Fruit fly (Drosophila melanogaster): Measurements from ENCODE around the gene Abd-B.
A peak's percentile ranks its signal among the peaks of the same experiment; 100 is the strongest.

Abd-B gene

dm6 chr3R:16923526-16924176 is 48.4 kb downstream of the Abd-B start:
- TF ChIP-seq CG8089 (GFP tag; optimal IDR thresholded peaks at IDR 0.05) (no peak), CG32767 (GFP tag; IDR thresholded peaks at IDR 0.05) (peak; percentile 24; the same call in 1 of the 2 replicates), CG16815 (GFP tag; optimal IDR thresholded peaks at IDR 0.05) (no peak), MESR4 (GFP tag; optimal IDR thresholded peaks at IDR 0.05) (no peak), cad (GFP tag; optimal IDR thresholded peaks at IDR 0.05) (peak; percentile 87), CG1832 (GFP tag; optimal IDR thresholded peaks at IDR 0.05) (peak; percentile 76), sima (GFP tag; optimal IDR thresholded peaks at IDR 0.05) (no peak), CG6791 (GFP tag; IDR thresholded peaks at IDR 0.05; ENCODE audit: partially characterized antibody) (no peak), Abd-B (GFP tag; optimal IDR thresholded peaks at IDR 0.05) (peak; percentile 44), ewg (GFP tag; optimal IDR thresholded peaks at IDR 0.05) (peak; percentile 17), sqz (GFP tag; optimal IDR thresholded peaks at IDR 0.05) (no peak), abd-A (tag; optimal IDR thresholded peaks at IDR 0.05) (peak; percentile 22), CG13775 (GFP tag; optimal IDR thresholded peaks at IDR 0.05) (no peak), tll (GFP tag; optimal IDR thresholded peaks at IDR 0.05) (peak in 1 of 2 experiments; percentile 62), Nf-YC (tag; optimal IDR thresholded peaks at IDR 0.05) (peak; percentile 88), CG31365 (tag; optimal IDR thresholded peaks at IDR 0.05) (no peak), fd96Cb (tag; optimal IDR thresholded peaks at IDR 0.05) (no peak), seq (GFP tag; IDR thresholded peaks at IDR 0.05) (peak; percentile 64; the same call in 1 of the 2 replicates), pita (GFP tag; optimal IDR thresholded peaks at IDR 0.05) (no peak), CG10321 (GFP tag; IDR thresholded peaks at IDR 0.05) (peak; percentile 68), odd (GFP tag; optimal IDR thresholded peaks at IDR 0.05) (no peak), Ssrp (tag; optimal IDR thresholded peaks at IDR 0.05) (no peak), Hand (GFP tag; optimal IDR thresholded peaks at IDR 0.05) (no peak), Nf-YB (GFP tag; optimal IDR thresholded peaks at IDR 0.05) (peak; percentile 88), gsb-n (tag; optimal IDR thresholded peaks at IDR 0.05) (peak; percentile 26), Rx (GFP tag; IDR thresholded peaks at IDR 0.05) (no peak), CG8388 (GFP tag; optimal IDR thresholded peaks at IDR 0.05) (no peak), pros (GFP tag; optimal IDR thresholded peaks at IDR 0.05) (peak; percentile 14), cg (GFP tag; optimal IDR thresholded peaks at IDR 0.05) (peak; percentile 49), CG11085 (GFP tag; IDR thresholded peaks at IDR 0.05) (no peak)

dm6 chr3R:16921416-16921815 is 50.6 kb downstream of the Abd-B start:
- no peak for TF ChIP-seq Dek (tag; optimal IDR thresholded peaks at IDR 0.05)
- TF ChIP-seq cad (GFP tag; optimal IDR thresholded peaks at IDR 0.05), result peak; percentile 98
- peak in 1 of 2 experiments; percentile 85 for TF ChIP-seq tll (GFP tag; optimal IDR thresholded peaks at IDR 0.05)
- peak; percentile 67 for TF ChIP-seq CG15479 (GFP tag; optimal IDR thresholded peaks at IDR 0.05)
- peak; percentile 76 for TF ChIP-seq CG7271 (tag; optimal IDR thresholded peaks at IDR 0.05)
- TF ChIP-seq zen (tag; optimal IDR thresholded peaks at IDR 0.05), result peak; percentile 43
- no peak for TF ChIP-seq CG4820 (GFP tag; optimal IDR thresholded peaks at IDR 0.05)

dm6 chr3R:16920403-16920802 is 51.6 kb downstream of the Abd-B start:
- TF ChIP-seq Nf-YC (tag; optimal IDR thresholded peaks at IDR 0.05), result peak; percentile 86
- TF ChIP-seq Hr3 (GFP tag; optimal IDR thresholded peaks at IDR 0.05), result no peak
- no peak for TF ChIP-seq CG17186 (GFP tag; optimal IDR thresholded peaks at IDR 0.05)
- TF ChIP-seq ap (GFP tag; IDR thresholded peaks at IDR 0.05), result no peak
- peak; percentile 27 for TF ChIP-seq cg (GFP tag; optimal IDR thresholded peaks at IDR 0.05)
- no peak for TF ChIP-seq CG18599 (GFP tag; optimal IDR thresholded peaks at IDR 0.05)
- no peak for TF ChIP-seq CoRest (tag; optimal IDR thresholded peaks at IDR 0.05)
- TF ChIP-seq tio (GFP tag; optimal IDR thresholded peaks at IDR 0.05), result no peak
- TF ChIP-seq CG10321 (GFP tag; IDR thresholded peaks at IDR 0.05), result 0 out of 2 replicates have a peak, but pooled peaks have one; percentile 33
- no peak for TF ChIP-seq knrl (GFP tag; IDR thresholded peaks at IDR 0.05; ENCODE audit: partially characterized antibody)
- TF ChIP-seq gsb (GFP tag; IDR thresholded peaks at IDR 0.05), result no peak
- peak; percentile 61; the same call in 1 of the 2 replicates for TF ChIP-seq seq (GFP tag; IDR thresholded peaks at IDR 0.05)
- peak; percentile 54 for TF ChIP-seq phol (tag; optimal IDR thresholded peaks at IDR 0.05)
- no peak for TF ChIP-seq al (GFP tag; IDR thresholded peaks at IDR 0.05)
- TF ChIP-seq BtbVII (GFP tag; optimal IDR thresholded peaks at IDR 0.05), result no peak
- peak; percentile 33 for TF ChIP-seq twi (tag; optimal IDR thresholded peaks at IDR 0.05)

Measured in whole organism, embryonic.